Fruit fly (Drosophila melanogaster): ENCODE results near the gene scrt.

scrt gene

DNA sequence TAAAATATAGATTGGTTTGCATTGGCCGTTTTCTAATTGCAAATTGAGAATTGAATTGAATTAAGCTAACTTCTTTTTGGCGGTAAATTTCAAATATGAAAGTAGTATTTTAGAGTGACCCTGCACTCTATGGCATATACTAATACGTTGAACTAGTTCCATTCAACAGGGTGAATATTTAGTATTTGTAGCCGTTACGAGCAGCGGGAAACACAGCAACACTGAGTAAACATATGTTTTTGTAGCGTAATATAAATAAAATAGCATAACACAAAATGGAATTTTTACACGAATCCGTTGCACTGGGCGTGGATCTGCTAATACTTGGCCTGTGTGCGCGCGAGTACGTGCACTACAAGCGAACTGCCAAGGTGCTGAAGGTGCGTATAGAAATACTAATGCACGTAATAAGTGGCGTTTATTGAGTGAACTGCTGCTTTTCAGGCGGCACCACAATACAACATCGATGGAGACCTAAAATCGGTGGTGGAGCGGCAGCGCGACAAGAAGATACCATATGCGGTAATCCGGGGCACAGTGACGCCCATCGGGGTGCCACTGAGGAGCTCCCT is 37.6 kb downstream of the scrt start, which contains the start of gene Mul1:
Gene Mul1 (plus strand): TSS at position 198 of the 572 bp plus-strand sequence.
- TF ChIP-seq Hnf4 (GFP tag; optimal IDR thresholded peaks at IDR 0.05) (no peak), foxo (GFP tag; optimal IDR thresholded peaks at IDR 0.05) (no peak), Jra (GFP tag; optimal IDR thresholded peaks at IDR 0.05) (no peak), Hr78 (GFP tag; optimal IDR thresholded peaks at IDR 0.05) (no peak), Hr83 (GFP tag; optimal IDR thresholded peaks at IDR 0.05; ENCODE audit: poor library complexity, severe bottlenecking) (no peak), tai (GFP tag; optimal IDR thresholded peaks at IDR 0.05) (no peak), HLH106 (tag; optimal IDR thresholded peaks at IDR 0.05) (no peak)

DNA sequence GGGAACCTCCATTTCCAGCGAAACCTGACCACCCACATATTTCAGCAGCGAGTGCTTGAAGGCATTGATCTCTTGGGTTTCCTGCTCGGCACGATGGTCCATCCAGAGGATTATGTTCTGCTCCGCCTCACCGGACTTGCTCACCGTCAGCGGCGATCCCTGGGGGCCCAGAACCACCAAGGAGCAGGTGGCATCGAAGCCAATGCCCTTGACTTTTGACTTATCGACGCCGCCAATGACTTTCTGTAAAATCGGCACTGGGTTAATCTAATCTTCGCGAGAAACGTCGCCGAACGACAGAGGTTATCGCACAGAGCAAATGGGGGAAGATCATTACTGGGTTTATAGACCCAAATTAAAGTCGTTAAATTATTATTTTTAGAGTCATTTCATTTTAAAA is 40.8 kb downstream of the scrt start:
- TF ChIP-seq jim (GFP tag; optimal IDR thresholded peaks at IDR 0.05) (no peak), woc (GFP tag; optimal IDR thresholded peaks at IDR 0.05) (no peak), lola (GFP tag; optimal IDR thresholded peaks at IDR 0.05) (no peak)

DNA sequence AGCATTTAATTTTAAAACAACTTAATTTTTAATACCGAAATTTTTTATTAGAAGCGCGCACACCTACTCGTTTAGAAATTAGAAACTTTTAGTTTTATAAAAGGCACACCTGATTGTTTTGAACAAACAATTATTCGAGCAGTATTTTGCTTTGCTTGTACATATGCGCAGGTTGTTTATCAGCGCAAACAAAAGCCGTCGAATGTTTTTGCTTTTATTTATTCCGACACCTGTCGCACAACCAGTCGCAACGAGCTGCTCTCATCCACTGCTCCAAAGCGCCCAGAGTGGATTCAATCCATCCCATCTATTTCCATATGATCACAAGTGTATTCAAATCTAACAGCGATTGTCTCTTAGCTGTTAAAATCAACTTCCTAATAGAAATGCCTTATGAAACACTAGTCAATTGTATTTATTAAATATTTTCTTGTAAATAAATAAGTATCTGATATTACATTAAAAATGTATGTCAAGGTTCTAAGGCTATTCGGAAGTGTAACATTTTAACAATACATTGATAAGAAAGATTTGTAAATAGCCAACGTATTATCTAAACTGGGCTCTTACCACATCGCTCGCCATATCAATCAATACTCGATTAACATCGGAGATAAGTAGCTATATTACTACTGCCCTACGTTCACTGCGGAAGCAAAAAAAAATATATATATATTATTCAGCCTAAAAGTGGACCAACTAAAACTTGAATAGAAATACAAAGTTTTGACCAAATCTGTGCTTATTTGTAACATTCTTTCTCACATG is 42.2 kb downstream of the scrt start, which contains the start of gene CG11594:
Gene CG11594 (minus strand): TSS at position 274 of the 768 bp plus-strand sequence.
- TF ChIP-seq rgr (GFP tag; optimal IDR thresholded peaks at IDR 0.05): peak; percentile 27
- peak; percentile 40 for TF ChIP-seq Hr83 (GFP tag; optimal IDR thresholded peaks at IDR 0.05; ENCODE audit: poor library complexity, severe bottlenecking)
- no peak for TF ChIP-seq usp (GFP tag; optimal IDR thresholded peaks at IDR 0.05)
- no peak for TF ChIP-seq fru (GFP tag; optimal IDR thresholded peaks at IDR 0.05)

DNA sequence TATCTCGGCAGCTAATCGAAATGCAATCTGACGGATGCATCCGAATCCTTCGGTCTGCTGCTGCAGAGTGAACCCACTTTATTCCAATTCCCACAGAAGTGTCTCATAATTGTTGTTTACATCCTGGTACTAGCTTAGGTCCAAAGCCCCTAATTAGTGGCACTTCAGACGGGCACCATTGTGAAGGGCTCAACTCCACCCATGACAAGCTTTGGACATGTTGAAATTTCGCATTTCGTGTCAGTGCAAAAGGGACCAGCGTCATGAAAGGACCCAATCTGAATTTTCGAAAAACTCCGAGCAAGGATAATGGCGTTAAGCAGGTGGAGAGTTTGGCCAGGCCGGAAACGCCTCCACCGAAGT is 42.8 kb downstream of the scrt start, which contains the start of gene Gr64a:
Gene Gr64a (plus strand): TSS at position 264 of the 363 bp plus-strand sequence.
- TF ChIP-seq woc (GFP tag; optimal IDR thresholded peaks at IDR 0.05) (no peak), Mio (GFP tag; optimal IDR thresholded peaks at IDR 0.05) (no peak), foxo (GFP tag; optimal IDR thresholded peaks at IDR 0.05) (no peak), lola (GFP tag; optimal IDR thresholded peaks at IDR 0.05) (no peak), usp (GFP tag; optimal IDR thresholded peaks at IDR 0.05) (no peak), psq (GFP tag; optimal IDR thresholded peaks at IDR 0.05) (no peak), Hr78 (GFP tag; optimal IDR thresholded peaks at IDR 0.05) (no peak), Vsx2 (GFP tag; optimal IDR thresholded peaks at IDR 0.05; ENCODE audit: partially characterized antibody) (no peak), sv (GFP tag; optimal IDR thresholded peaks at IDR 0.05) (no peak), rgr (GFP tag; optimal IDR thresholded peaks at IDR 0.05) (no peak), h (GFP tag; optimal IDR thresholded peaks at IDR 0.05) (no peak), dmrt93B (GFP tag; optimal IDR thresholded peaks at IDR 0.05) (no peak), Hnf4 (GFP tag; optimal IDR thresholded peaks at IDR 0.05) (no peak), N (GFP tag; optimal IDR thresholded peaks at IDR 0.05) (no peak), pan (optimal IDR thresholded peaks at IDR 0.05) (no peak)

DNA sequence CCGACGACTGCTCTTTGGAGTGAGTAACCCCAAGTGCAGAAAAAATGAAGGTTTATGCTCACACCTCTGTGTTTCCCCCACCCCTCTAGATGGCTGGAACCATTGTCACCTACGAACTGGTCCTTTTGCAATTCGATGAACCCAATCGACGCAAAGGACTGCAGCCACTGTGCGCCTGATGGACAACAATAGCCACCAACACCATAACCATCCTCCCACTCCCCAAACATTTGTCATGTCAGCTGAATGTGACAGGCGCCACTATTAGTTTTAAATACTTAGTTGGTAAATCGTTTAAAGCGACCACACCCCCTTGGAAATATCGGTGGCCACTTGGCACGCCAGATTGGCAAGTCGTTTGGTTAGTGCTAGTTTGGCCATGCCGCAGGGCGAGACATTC is 44.6 kb downstream of the scrt start, which contains the start of the genes Gr64b and Gr64c:
Gene Gr64b (plus strand): TSS at position 301 of the 400 bp plus-strand sequence.
Gene Gr64c (plus strand): TSS at position 301 of the 400 bp plus-strand sequence.
- no peak for TF ChIP-seq sage (GFP tag; optimal IDR thresholded peaks at IDR 0.05)
- no peak for TF ChIP-seq ey (GFP tag; optimal IDR thresholded peaks at IDR 0.05)
- TF ChIP-seq Hr83 (GFP tag; optimal IDR thresholded peaks at IDR 0.05; ENCODE audit: poor library complexity, severe bottlenecking): no peak
- TF ChIP-seq Vsx2 (GFP tag; optimal IDR thresholded peaks at IDR 0.05; ENCODE audit: partially characterized antibody): no peak
- no peak for TF ChIP-seq brk (GFP tag; optimal IDR thresholded peaks at IDR 0.05)

DNA sequence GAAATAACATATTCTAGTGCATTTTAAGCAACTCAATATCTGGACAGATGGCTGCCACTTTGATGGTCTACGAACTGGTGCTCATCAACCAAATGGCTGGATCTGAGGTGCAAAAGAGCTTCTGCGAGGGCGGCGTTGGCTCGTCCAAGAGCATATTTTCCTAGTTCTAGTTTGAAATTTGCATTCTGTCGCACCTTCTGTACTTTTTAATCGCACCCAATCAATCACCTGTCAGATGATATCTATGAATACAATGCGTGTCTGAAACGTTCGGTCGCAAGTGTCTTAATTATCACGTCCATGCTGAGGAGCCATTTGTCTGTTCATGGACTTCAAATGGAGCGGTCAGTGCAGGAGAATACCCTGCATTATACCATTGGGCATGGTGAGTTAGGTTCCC is 48.1 kb downstream of the scrt start, which contains the start of the genes Gr64d and Gr64e:
Gene Gr64d (plus strand): TSS at position 301 of the 400 bp plus-strand sequence.
Gene Gr64e (plus strand): TSS at position 380 of the 400 bp plus-strand sequence.
- TF ChIP-seq lola (GFP tag; optimal IDR thresholded peaks at IDR 0.05) (no peak), Abd-B (GFP tag; optimal IDR thresholded peaks at IDR 0.05) (no peak), fru (GFP tag; optimal IDR thresholded peaks at IDR 0.05) (no peak), foxo (GFP tag; optimal IDR thresholded peaks at IDR 0.05) (no peak), N (GFP tag; optimal IDR thresholded peaks at IDR 0.05) (no peak), ey (GFP tag; optimal IDR thresholded peaks at IDR 0.05) (no peak), usp (GFP tag; optimal IDR thresholded peaks at IDR 0.05) (no peak), jim (GFP tag; optimal IDR thresholded peaks at IDR 0.05) (no peak), GATAd (GFP tag; optimal IDR thresholded peaks at IDR 0.05) (no peak), Hr83 (GFP tag; optimal IDR thresholded peaks at IDR 0.05; ENCODE audit: poor library complexity, severe bottlenecking) (no peak), Hr78 (GFP tag; optimal IDR thresholded peaks at IDR 0.05) (no peak)
